Fruit fly (Drosophila melanogaster): ENCODE measurements around the gene subdued.
A peak's percentile ranks its signal among the peaks of the same experiment; 100 is the strongest.

The subdued gene

dm6 chr3R:19648289-19648916, 5.9 kb upstream of the subdued start, which contains the start of the genes CG6195 and CG31220 (continued):
- TF ChIP-seq Sox102F (GFP tag; optimal IDR thresholded peaks at IDR 0.05) (peak; percentile 37), CG16863 (GFP tag; optimal IDR thresholded peaks at IDR 0.05) (peak; percentile 2), Dp (GFP tag; optimal IDR thresholded peaks at IDR 0.05) (peak; percentile 42), ci (GFP tag; IDR thresholded peaks at IDR 0.05) (peak; percentile 81), BEAF-32 (GFP tag; optimal IDR thresholded peaks at IDR 0.05) (peak; percentile 56), run (tag; optimal IDR thresholded peaks at IDR 0.05) (no peak), ssp (GFP tag; IDR thresholded peaks at IDR 0.05) (0 out of 2 replicates have a peak, but pooled peaks have one; percentile 22), kni (GFP tag; optimal IDR thresholded peaks at IDR 0.05) (peak; percentile 10), CG3281 (GFP tag; optimal IDR thresholded peaks at IDR 0.05) (no peak), unc-4 (GFP tag; IDR thresholded peaks at IDR 0.05; ENCODE audit: partially characterized antibody) (0 out of 2 replicates have a peak, but pooled peaks have one; percentile 41), CG2199 (GFP tag; IDR thresholded peaks at IDR 0.05) (peak; percentile 76; the same call in 1 of the 3 replicates), CG4282 (GFP tag; optimal IDR thresholded peaks at IDR 0.05) (peak; percentile 26), nmo (GFP tag; optimal IDR thresholded peaks at IDR 0.05) (peak; percentile 42), CG32532 (GFP tag; IDR thresholded peaks at IDR 0.05) (peak; percentile 70; the same call in 1 of the 2 replicates), NC2β (GFP tag; optimal IDR thresholded peaks at IDR 0.05) (peak; percentile 34), CG17385 (GFP tag; optimal IDR thresholded peaks at IDR 0.05) (no peak), slbo (GFP tag; IDR thresholded peaks at IDR 0.05) (peak; percentile 33; the same call in 1 of the 2 replicates), CG12391 (tag; optimal IDR thresholded peaks at IDR 0.05) (peak; percentile 29), Adf1 (GFP tag; IDR thresholded peaks at IDR 0.05) (no peak), Sry-δ (GFP tag; optimal IDR thresholded peaks at IDR 0.05) (peak; percentile 0), CG11456 (GFP tag; IDR thresholded peaks at IDR 0.05) (peak; percentile 76; the same call in 2 of the 3 replicates), Dbx (GFP tag; IDR thresholded peaks at IDR 0.05) (no peak), onecut (GFP tag; IDR thresholded peaks at IDR 0.05) (peak; percentile 29; the same call in 1 of the 2 replicates), rib (GFP tag; IDR thresholded peaks at IDR 0.05) (0 out of 2 replicates have a peak, but pooled peaks have one; percentile 8), CG32772 (GFP tag; IDR thresholded peaks at IDR 0.05) (0 out of 2 replicates have a peak, but pooled peaks have one; percentile 9), CG10366 (GFP tag; IDR thresholded peaks at IDR 0.05) (0 out of 2 replicates have a peak, but pooled peaks have one; percentile 23), CG7556 (GFP tag; optimal IDR thresholded peaks at IDR 0.05) (no peak), bcd (GFP tag; optimal IDR thresholded peaks at IDR 0.05) (peak; percentile 28), Hmr (GFP tag; optimal IDR thresholded peaks at IDR 0.05) (peak; percentile 42), CG11247 (GFP tag; IDR thresholded peaks at IDR 0.05) (peak; percentile 33; the same call in 1 of the 2 replicates), CG17359 (tag; optimal IDR thresholded peaks at IDR 0.05) (no peak), CG32767 (GFP tag; IDR thresholded peaks at IDR 0.05) (0 out of 2 replicates have a peak, but pooled peaks have one; percentile 35), CG7928 (GFP tag; optimal IDR thresholded peaks at IDR 0.05) (no peak), CG11723 (GFP tag; optimal IDR thresholded peaks at IDR 0.05) (no peak), pnt (GFP tag; optimal IDR thresholded peaks at IDR 0.05) (no peak), Sox100B (GFP tag; optimal IDR thresholded peaks at IDR 0.05) (no peak), CG15601 (tag; optimal IDR thresholded peaks at IDR 0.05) (peak; percentile 6), Hsf (GFP tag; optimal IDR thresholded peaks at IDR 0.05) (peak; percentile 14), CG6791 (GFP tag; IDR thresholded peaks at IDR 0.05; ENCODE audit: partially characterized antibody) (0 out of 3 replicates have a peak, but pooled peaks have one; percentile 44), CG6689 (GFP tag; IDR thresholded peaks at IDR 0.05) (0 out of 2 replicates have a peak, but pooled peaks have one; percentile 7), CG42726 (GFP tag; IDR thresholded peaks at IDR 0.05; ENCODE audit: partially characterized antibody) (no peak), Abd-B (GFP tag; optimal IDR thresholded peaks at IDR 0.05) (no peak), bbx (GFP tag; IDR thresholded peaks at IDR 0.05; ENCODE audit: partially characterized antibody) (no peak), exex (tag; optimal IDR thresholded peaks at IDR 0.05) (no peak), H2.0 (GFP tag; IDR thresholded peaks at IDR 0.05) (peak; percentile 44; the same call in 1 of the 2 replicates), Dek (tag; optimal IDR thresholded peaks at IDR 0.05) (peak; percentile 44), amos (GFP tag; IDR thresholded peaks at IDR 0.05; ENCODE audit: partially characterized antibody) (no peak; the same call in 1 of the 2 replicates), Dip2 (GFP tag; IDR thresholded peaks at IDR 0.05) (no peak)

Measured in whole organism, embryonic.